Fruit fly (Drosophila melanogaster) whole organism, embryonic: ENCODE data around the gene NdufA3.

ENCODE experiments used
- B-H1 ChIP-seq: fragments of 200-800 bp; sonication (Bioruptor generic); IDR thresholded peaks from 3 replicates; pipeline ENCODE4 v1.3.6; 2022; ENCODE audit warnings: missing biosample characterization, missing genetic modification characterization
- CG10267 ChIP-seq: fragments of 200-800 bp; sonication (Bioruptor generic); optimal IDR thresholded peaks from 2 replicates; lab custom pipeline; 2018; ENCODE audit warnings: missing biosample characterization, mild to moderate bottlenecking, missing genetic modification characterization, moderate library complexity
- CG10979 ChIP-seq: fragments of 200-800 bp; sonication (Bioruptor generic); optimal IDR thresholded peaks from 2 replicates; lab custom pipeline; 2018; ENCODE audit warnings: missing biosample characterization, mild to moderate bottlenecking, missing genetic modification characterization, moderate library complexity
- CG15601 ChIP-seq: fragments of 200-800 bp; sonication (Bioruptor generic); optimal IDR thresholded peaks from 3 replicates; lab custom pipeline; 2019; ENCODE audit warnings: missing biosample characterization, mild to moderate bottlenecking, missing genetic modification characterization, moderate library complexity
- CG17328 ChIP-seq: fragments of 200-800 bp; sonication (Bioruptor generic); IDR thresholded peaks from 2 replicates; pipeline ENCODE4 v1.3.6; 2022; ENCODE audit warnings: missing biosample characterization, missing genetic modification characterization
- CG18011 ChIP-seq: fragments of 200-800 bp; sonication (Bioruptor generic); optimal IDR thresholded peaks from 2 replicates; lab custom pipeline; 2017; ENCODE audit warnings: missing biosample characterization, missing genetic modification characterization, mild to moderate bottlenecking, moderate library complexity, missing genotype
- CG18619 ChIP-seq: fragments of 200-800 bp; sonication (Bioruptor generic); optimal IDR thresholded peaks from 3 replicates; lab custom pipeline; 2017; ENCODE audit warnings: missing biosample characterization, mild to moderate bottlenecking, missing genetic modification characterization
- CG30020 ChIP-seq: fragments of 200-800 bp; optimal IDR thresholded peaks from 2 replicates; lab custom pipeline; 2019; ENCODE audit warnings: missing biosample characterization, mild to moderate bottlenecking, missing genetic modification characterization, moderate library complexity
- CG3163 ChIP-seq: fragments of 200-800 bp; sonication (Bioruptor generic); optimal IDR thresholded peaks from 3 replicates; lab custom pipeline; 2016; ENCODE audit warnings: missing biosample characterization, missing genetic modification characterization
- CG3281 ChIP-seq: fragments of 200-800 bp; sonication (Bioruptor generic); optimal IDR thresholded peaks from 3 replicates; lab custom pipeline; 2017; ENCODE audit warnings: missing biosample characterization, mild to moderate bottlenecking, missing genetic modification characterization
- CG3847 ChIP-seq: fragments of 200-800 bp; sonication (Bioruptor generic); IDR thresholded peaks from 2 replicates; pipeline ENCODE4 v1.3.6; 2022; ENCODE audit warnings: missing biosample characterization, missing genetic modification characterization
- CG4282 ChIP-seq: fragments of 200-800 bp; sonication (Bioruptor generic); optimal IDR thresholded peaks from 2 replicates; lab custom pipeline; 2016; ENCODE audit warnings: missing biosample characterization, missing genetic modification characterization
- CG4328 ChIP-seq: fragments of 200-800 bp; sonication (Bioruptor generic); optimal IDR thresholded peaks from 3 replicates; lab custom pipeline; 2017; ENCODE audit warnings: missing biosample characterization, missing genetic modification reagents, missing genetic modification characterization
- CG43689 ChIP-seq: fragments of 200-800 bp; sonication (Bioruptor generic); IDR thresholded peaks from 2 replicates; pipeline ENCODE4 v1.3.6; 2022; ENCODE audit warnings: missing biosample characterization, missing genetic modification characterization
- CG4404 ChIP-seq: fragments of 200-800 bp; sonication (Bioruptor generic); IDR thresholded peaks from 2 replicates; pipeline ENCODE4 v1.3.6; 2022; ENCODE audit warnings: missing biosample characterization, missing genetic modification characterization
- CG4707 ChIP-seq: fragments of 200-800 bp; sonication (Bioruptor generic); optimal IDR thresholded peaks from 2 replicates; lab custom pipeline; 2018; ENCODE audit warnings: missing biosample characterization, mild to moderate bottlenecking, missing genetic modification characterization, moderate library complexity
- CG6654 ChIP-seq: fragments of 200-800 bp; sonication (Bioruptor generic); optimal IDR thresholded peaks from 2 replicates; lab custom pipeline; 2017; ENCODE audit warnings: missing biosample characterization, mild to moderate bottlenecking, missing genetic modification characterization
- CG8388 ChIP-seq: fragments of 200-800 bp; sonication (Bioruptor generic); optimal IDR thresholded peaks from 2 replicates; lab custom pipeline; 2019; ENCODE audit warnings: missing biosample characterization, mild to moderate bottlenecking, missing genetic modification characterization, moderate library complexity
- CrebB ChIP-seq: fragments of 200-800 bp; sonication (Bioruptor generic); optimal IDR thresholded peaks from 3 replicates; lab custom pipeline; 2018; ENCODE audit warnings: missing biosample characterization, mild to moderate bottlenecking, missing genetic modification characterization
- Doc2 ChIP-seq: fragments of 200-800 bp; sonication (Bioruptor generic); IDR thresholded peaks from 2 replicates; pipeline ENCODE4 v1.3.6; 2022; ENCODE audit warnings: missing biosample characterization, missing genetic modification characterization
- Eip74EF ChIP-seq, 2 experiments: fragments of 200-800 bp in 1 of 2; fragments of >200 bp in 1 of 2; sonication (Bioruptor generic) in 1 of 2; optimal IDR thresholded peaks; 2 replicates each; lab custom pipeline; 2017 to 2019; ENCODE audit warnings: missing biosample characterization in 2 of 2, missing genetic modification characterization in 2 of 2, mild to moderate bottlenecking in 1 of 2, moderate library complexity in 1 of 2
- Elba2 ChIP-seq: fragments of 200-800 bp; sonication (Bioruptor generic); optimal IDR thresholded peaks from 3 replicates; lab custom pipeline; 2016; ENCODE audit warnings: missing biosample characterization, missing genetic modification characterization
- Fer3 ChIP-seq: fragments of 200-800 bp; sonication (Bioruptor generic); optimal IDR thresholded peaks from 2 replicates; lab custom pipeline; 2018; ENCODE audit warnings: missing biosample characterization, mild to moderate bottlenecking, missing genetic modification characterization, moderate library complexity
- Gsc ChIP-seq: fragments of 200-800 bp; sonication (Bioruptor generic); IDR thresholded peaks from 2 replicates; pipeline ENCODE4 v1.3.6; 2022; ENCODE audit warnings: missing biosample characterization, missing genetic modification characterization
- HmgD ChIP-seq: fragments of 200-800 bp; sonication (Bioruptor generic); optimal IDR thresholded peaks from 3 replicates; lab custom pipeline; 2016; ENCODE audit warnings: missing biosample characterization, missing genetic modification characterization
- Hr78 ChIP-seq, 2 experiments: fragments of 200-800 bp in 1 of 2; fragments of >200 bp in 1 of 2; sonication (Bioruptor generic) in 1 of 2; optimal IDR thresholded peaks; 2 replicates each; lab custom pipeline; 2017 to 2019; ENCODE audit warnings: missing biosample characterization in 2 of 2, missing genetic modification characterization in 2 of 2, mild to moderate bottlenecking in 1 of 2, moderate library complexity in 1 of 2
- Mrtf ChIP-seq: fragments of 200-800 bp; sonication (Bioruptor generic); IDR thresholded peaks from 3 replicates; pipeline ENCODE4 v1.3.6; 2022; ENCODE audit warnings: missing biosample characterization, missing genetic modification characterization
- Nf-YC ChIP-seq: fragments of 200-800 bp; optimal IDR thresholded peaks from 3 replicates; lab custom pipeline; 2019; ENCODE audit warnings: missing biosample characterization, mild to moderate bottlenecking, missing genetic modification characterization, moderate library complexity
- Optix ChIP-seq: fragments of 200-800 bp; sonication (Bioruptor generic); IDR thresholded peaks from 3 replicates; pipeline ENCODE4 v1.3.6; 2022; ENCODE audit warnings: missing biosample characterization, missing genetic modification characterization
- TFAM ChIP-seq: fragments of 200-800 bp; sonication (Bioruptor generic); optimal IDR thresholded peaks from 2 replicates; lab custom pipeline; 2017; ENCODE audit warnings: missing biosample characterization, missing genetic modification characterization, inconsistent platforms
- Usf ChIP-seq: fragments of 200-800 bp; sonication (Bioruptor generic); optimal IDR thresholded peaks from 2 replicates; lab custom pipeline; 2017; ENCODE audit warnings: missing genotype, missing biosample characterization, missing genetic modification characterization
- ash1 ChIP-seq: fragments of 200-800 bp; sonication (Bioruptor generic); optimal IDR thresholded peaks from 2 replicates; lab custom pipeline; 2018; ENCODE audit warnings: missing biosample characterization, mild to moderate bottlenecking, missing genetic modification characterization
- br ChIP-seq: fragments of >200 bp; optimal IDR thresholded peaks from 2 replicates; lab custom pipeline; 2017
- bsh ChIP-seq, 2 experiments: fragments of 200-800 bp; sonication (Bioruptor generic); optimal IDR thresholded peaks; 2 replicates each; lab custom pipeline; 2017 to 2018; ENCODE audit warnings: mild to moderate bottlenecking in 2 of 2, missing biosample characterization in 2 of 2, missing genetic modification characterization in 2 of 2, moderate library complexity in 1 of 2
- cad ChIP-seq: fragments of >200 bp; optimal IDR thresholded peaks from 2 replicates; lab custom pipeline; 2017; ENCODE audit warnings: missing biosample characterization, missing genetic modification characterization
- caup ChIP-seq: fragments of 200-800 bp; sonication (Bioruptor generic); optimal IDR thresholded peaks from 3 replicates; lab custom pipeline; 2017; ENCODE audit warnings: missing biosample characterization, mild to moderate bottlenecking, missing genetic modification characterization, moderate library complexity; ENCODE audit not compliant: severe bottlenecking
- crol ChIP-seq: fragments of 200-800 bp; sonication (Bioruptor generic); IDR thresholded peaks from 2 replicates; pipeline ENCODE4 v1.3.6; 2022; ENCODE audit warnings: missing biosample characterization, missing genetic modification characterization
- dati ChIP-seq: fragments of 200-800 bp; sonication (Bioruptor generic); IDR thresholded peaks from 2 replicates; pipeline ENCODE4 v1.3.6; 2022; ENCODE audit warnings: missing biosample characterization, missing genetic modification characterization
- esg ChIP-seq: fragments of 200-800 bp; sonication (Bioruptor generic); conservative IDR thresholded peaks from 2 replicates; pipeline ENCODE4 v1.3.6; 2022; ENCODE audit warnings: missing biosample characterization, missing genetic modification characterization
- gro ChIP-seq: fragments of 200-800 bp; sonication (Bioruptor generic); optimal IDR thresholded peaks from 2 replicates; lab custom pipeline; 2016; ENCODE audit warnings: missing biosample characterization, missing genetic modification characterization
- peb ChIP-seq: fragments of 200-800 bp; sonication (Bioruptor generic); IDR thresholded peaks from 2 replicates; pipeline ENCODE4 v1.3.6; 2022; ENCODE audit warnings: missing biosample characterization, missing genetic modification characterization
- pita ChIP-seq: fragments of 200-800 bp; sonication (Bioruptor generic); optimal IDR thresholded peaks from 2 replicates; lab custom pipeline; 2017; ENCODE audit warnings: missing biosample characterization, mild to moderate bottlenecking, missing genetic modification characterization
- salm ChIP-seq: fragments of 200-800 bp; sonication (Bioruptor generic); optimal IDR thresholded peaks from 2 replicates; lab custom pipeline; 2018; ENCODE audit warnings: missing biosample characterization, mild to moderate bottlenecking, missing genetic modification characterization
- slbo ChIP-seq: fragments of 200-800 bp; sonication (Bioruptor generic); IDR thresholded peaks from 2 replicates; pipeline ENCODE4 v1.3.6; 2022; ENCODE audit warnings: missing biosample characterization, missing genetic modification characterization
- stwl ChIP-seq: fragments of 200-800 bp; sonication (Bioruptor generic); optimal IDR thresholded peaks from 3 replicates; lab custom pipeline; 2018; ENCODE audit warnings: missing biosample characterization, mild to moderate bottlenecking, missing genetic modification characterization, moderate library complexity
- tap ChIP-seq: fragments of 200-800 bp; optimal IDR thresholded peaks from 3 replicates; lab custom pipeline; 2019; ENCODE audit warnings: missing biosample characterization, mild to moderate bottlenecking, missing genetic modification characterization, moderate library complexity
- unpg ChIP-seq: fragments of 200-800 bp; sonication (Bioruptor generic); optimal IDR thresholded peaks from 3 replicates; lab custom pipeline; 2018; ENCODE audit warnings: missing biosample characterization, mild to moderate bottlenecking, missing genetic modification characterization, moderate library complexity
- wdn ChIP-seq: fragments of 200-800 bp; sonication (Bioruptor generic); IDR thresholded peaks from 2 replicates; pipeline ENCODE4 v1.3.6; 2022; ENCODE audit warnings: missing biosample characterization, missing genetic modification characterization
- zen ChIP-seq: fragments of 200-800 bp; sonication (Bioruptor generic); optimal IDR thresholded peaks from 3 replicates; lab custom pipeline; 2018; ENCODE audit warnings: missing biosample characterization, mild to moderate bottlenecking, missing genetic modification characterization, moderate library complexity

NdufA3 gene

DNA sequence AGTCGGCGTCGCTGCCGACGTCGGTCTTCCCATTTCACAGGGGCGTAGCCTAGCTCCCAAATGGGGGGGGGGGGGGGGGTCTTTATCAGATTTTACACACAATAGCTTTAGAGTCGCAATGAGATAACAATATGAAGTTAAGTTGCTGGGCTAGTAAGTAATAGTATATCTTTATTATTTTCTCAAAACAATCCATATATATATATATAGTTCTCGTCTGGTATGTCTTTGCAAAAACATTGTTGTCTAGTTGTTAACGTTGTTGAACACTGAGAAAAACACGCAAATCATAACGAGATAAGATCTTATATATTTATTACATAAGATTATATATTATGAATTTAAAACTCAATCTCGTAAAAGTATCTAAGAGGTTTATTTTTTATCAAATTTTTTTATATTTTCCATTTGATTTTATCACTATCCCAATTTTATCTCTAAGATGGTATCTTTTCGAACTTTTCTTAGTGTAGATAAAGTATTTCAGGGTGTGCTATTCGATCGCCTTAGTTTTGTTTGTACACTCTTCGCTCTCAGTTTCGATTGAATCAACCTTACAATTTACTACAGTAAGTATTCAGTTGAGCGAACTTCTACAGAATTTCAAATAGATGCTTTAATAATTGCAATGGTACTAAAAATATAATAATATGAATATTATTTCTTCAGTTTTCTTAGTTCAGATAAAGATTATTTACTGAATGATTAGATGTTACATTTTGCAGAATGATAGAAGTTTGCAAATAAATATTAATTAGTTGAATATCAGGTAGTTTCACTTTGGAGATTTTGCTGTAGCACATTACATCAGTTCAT is 42.2 kb upstream of the NdufA3 start (continued):
- TF ChIP-seq wdn (GFP tag; lab: Robert Waterston, UW) (peak; percentile 92), br (lab: Kevin White, UChicago) (no peak), esg (GFP tag; lab: Robert Waterston, UW) (peak; percentile 69), cad (GFP tag; lab: Kevin White, UChicago) (no peak), CrebB (tag; lab: Kevin White, UChicago) (peak; percentile 38), zen (tag; lab: Kevin White, UChicago) (no peak), slbo (GFP tag; lab: Robert Waterston, UW) (peak; percentile 96), CG6654 (GFP tag; lab: Kevin White, UChicago) (peak; percentile 37), bsh (GFP tag; optimal IDR thresholded peaks at IDR 0.05; lab: Kevin White, UChicago) (peak in 1 of 2 experiments; percentile 39), CG8388 (GFP tag; lab: Kevin White, UChicago) (peak; percentile 21), CG30020 (tag; lab: Kevin White, UChicago) (no peak), pita (GFP tag; lab: Kevin White, UChicago) (no peak), unpg (GFP tag; lab: Kevin White, UChicago) (peak; percentile 73), crol (peak; percentile 81), CG10267 (peak; percentile 67), CG3847 (peak; percentile 90), CG4707 (GFP tag; lab: Kevin White, UChicago) (no peak), Optix (peak; percentile 45; the same call in 1 of the 3 replicates), CG43689 (GFP tag; lab: Robert Waterston, UW) (peak; percentile 53; the same call in 1 of the 2 replicates), tap (peak; percentile 30), B-H1 (GFP tag; lab: Robert Waterston, UW) (peak; percentile 49), salm (tag; lab: Kevin White, UChicago) (peak; percentile 10), Fer3 (tag; lab: Kevin White, UChicago) (peak; percentile 87), gro (GFP tag; lab: Kevin White, UChicago) (no peak), caup (GFP tag; lab: Kevin White, UChicago) (peak; percentile 87), ash1 (GFP tag; lab: Kevin White, UChicago) (peak; percentile 81), Doc2 (GFP tag; lab: Robert Waterston, UW) (peak; percentile 40; the same call in 1 of the 2 replicates), CG4282 (GFP tag; lab: Kevin White, UChicago) (no peak), Nf-YC (tag; lab: Kevin White, UChicago) (peak; percentile 56), CG4404 (GFP tag; lab: Robert Waterston, UW) (peak; percentile 66; the same call in 1 of the 2 replicates), CG4328 (GFP tag; lab: Kevin White, UChicago) (peak; percentile 43), CG17328 (GFP tag; lab: Robert Waterston, UW) (peak; percentile 40; the same call in 1 of the 2 replicates), HmgD (GFP tag; lab: Kevin White, UChicago) (no peak), stwl (tag; lab: Kevin White, UChicago) (no peak), CG18011 (GFP tag; lab: Kevin White, UChicago) (peak; percentile 63), peb (GFP tag; lab: Robert Waterston, UW) (no peak), Eip74EF (GFP tag; optimal IDR thresholded peaks at IDR 0.05; lab: Kevin White, UChicago) (peak in 1 of 2 experiments; percentile 31), CG3281 (GFP tag; lab: Kevin White, UChicago) (peak; percentile 88), Gsc (GFP tag; lab: Robert Waterston, UW) (no peak), CG10979 (tag; lab: Kevin White, UChicago) (peak; percentile 57), Usf (peak; percentile 76), Hr78 (GFP tag; optimal IDR thresholded peaks at IDR 0.05; lab: Kevin White, UChicago) (no peak), TFAM (GFP tag; lab: Kevin White, UChicago) (no peak), Mrtf (GFP tag; lab: Robert Waterston, UW) (peak; percentile 81; the same call in 2 of the 3 replicates), CG3163 (GFP tag; lab: Kevin White, UChicago) (no peak), dati (no peak), Elba2 (GFP tag; lab: Kevin White, UChicago) (no peak), CG18619 (peak; percentile 71), CG15601 (tag; lab: Kevin White, UChicago) (peak; percentile 96)
